Worm (Caenorhabditis elegans): ENCODE results near the gene nhx-3.

DNA sequence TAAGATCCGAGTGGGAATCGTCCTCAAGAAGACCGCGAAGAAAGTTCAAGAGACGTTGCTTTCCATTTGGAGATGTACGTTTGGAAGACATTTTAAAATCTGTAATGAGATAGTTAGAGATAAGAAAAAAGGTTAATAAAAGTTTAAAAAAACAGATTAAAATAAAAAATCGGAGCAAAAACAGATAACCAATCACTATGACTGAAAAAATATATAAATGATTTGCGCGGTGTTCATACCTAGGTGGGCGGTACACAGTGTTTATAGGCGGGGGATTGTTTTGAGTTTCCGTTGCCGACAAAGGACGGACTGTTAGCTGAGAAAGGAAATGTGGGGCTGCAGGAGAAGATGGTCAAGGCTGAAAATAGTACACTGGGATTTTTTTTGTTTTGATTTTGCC, 13.4 kb upstream of the nhx-3 start, which contains the start of gene ets-7:
- TF ChIP-seq lin-13 (GFP tag; optimal IDR thresholded peaks at IDR 0.05) (no peak), unc-62 (GFP tag; optimal IDR thresholded peaks at IDR 0.05) (no peak), snpc-4 (tag; optimal IDR thresholded peaks at IDR 0.05) (no peak), ama-1 (optimal IDR thresholded peaks at IDR 0.05) (no peak), nhr-10 (tag; optimal IDR thresholded peaks at IDR 0.05) (no peak), lsy-2 (tag; optimal IDR thresholded peaks at IDR 0.05) (no peak), unc-39 (tag; optimal IDR thresholded peaks at IDR 0.05) (no peak), mab-5 (tag; optimal IDR thresholded peaks at IDR 0.05) (no peak), nhr-23 (tag; optimal IDR thresholded peaks at IDR 0.05) (no peak)

All from whole organism, L2 larva.